Fruit fly (Drosophila melanogaster) whole organism, prepupa: ENCODE data around the gene TfIIFalpha.

ENCODE experiments used
- Blimp-1 ChIP-seq: fragments of 200-800 bp; sonication (Bioruptor generic); optimal IDR thresholded peaks from 3 replicates; lab custom pipeline; 2017; ENCODE audit warnings: missing biosample characterization, missing genetic modification characterization, mild to moderate bottlenecking, moderate library complexity, missing genetic modification reagents
- CG10631 ChIP-seq: fragments of 200-800 bp; sonication (Bioruptor generic); optimal IDR thresholded peaks from 2 replicates; lab custom pipeline; 2016; ENCODE audit warnings: missing biosample characterization, missing genetic modification characterization
- CG10669 ChIP-seq: fragments of 200-800 bp; sonication (Bioruptor generic); optimal IDR thresholded peaks from 3 replicates; lab custom pipeline; 2018; ENCODE audit warnings: missing biosample characterization, mild to moderate bottlenecking, missing genetic modification characterization, moderate library complexity
- CG11294 ChIP-seq: fragments of 200-800 bp; sonication (Bioruptor generic); IDR thresholded peaks from 2 replicates; pipeline ENCODE4 v1.3.6; 2022; ENCODE audit warnings: missing biosample characterization, missing genetic modification characterization
- CG15336 ChIP-seq: fragments of 200-800 bp; sonication (Bioruptor generic); IDR thresholded peaks from 2 replicates; pipeline ENCODE4 v1.3.6; 2022; ENCODE audit warnings: missing biosample characterization, missing genetic modification characterization
- CG1621 ChIP-seq: fragments of 200-800 bp; sonication (Bioruptor generic); optimal IDR thresholded peaks from 3 replicates; lab custom pipeline; 2018; ENCODE audit warnings: missing biosample characterization, mild to moderate bottlenecking, missing genetic modification characterization
- CG16779 ChIP-seq: fragments of 200-800 bp; sonication (Bioruptor generic); optimal IDR thresholded peaks from 3 replicates; lab custom pipeline; 2017; ENCODE audit warnings: missing biosample characterization, mild to moderate bottlenecking, missing genetic modification characterization
- CG31627 ChIP-seq: fragments of 200-800 bp; sonication (Bioruptor generic); optimal IDR thresholded peaks from 3 replicates; lab custom pipeline; 2016; ENCODE audit warnings: missing biosample characterization, missing genetic modification characterization
- CG32006 ChIP-seq: fragments of 200-800 bp; sonication (Bioruptor generic); optimal IDR thresholded peaks from 3 replicates; lab custom pipeline; 2017; ENCODE audit warnings: missing biosample characterization, mild to moderate bottlenecking, missing genetic modification characterization
- CG34406 ChIP-seq: fragments of 200-800 bp; sonication (Bioruptor generic); optimal IDR thresholded peaks from 3 replicates; lab custom pipeline; 2016; ENCODE audit warnings: missing biosample characterization, missing genetic modification characterization
- CG6276 ChIP-seq: fragments of 200-800 bp; sonication (Bioruptor generic); optimal IDR thresholded peaks from 2 replicates; lab custom pipeline; 2017; ENCODE audit warnings: missing biosample characterization, mild to moderate bottlenecking, missing genetic modification characterization
- CG6792 ChIP-seq: fragments of 200-800 bp; sonication (Bioruptor generic); optimal IDR thresholded peaks from 3 replicates; lab custom pipeline; 2016; ENCODE audit warnings: missing biosample characterization, missing genetic modification characterization
- CG6808 ChIP-seq: fragments of 200-800 bp; sonication (Bioruptor generic); optimal IDR thresholded peaks from 3 replicates; lab custom pipeline; 2017; ENCODE audit warnings: missing biosample characterization, missing genetic modification characterization, mild to moderate bottlenecking, moderate library complexity, missing genetic modification reagents
- CG6854 ChIP-seq: fragments of 200-800 bp; sonication (Bioruptor generic); optimal IDR thresholded peaks from 2 replicates; lab custom pipeline; 2017; ENCODE audit warnings: missing biosample characterization, mild to moderate bottlenecking, missing genetic modification characterization
- CG8119 ChIP-seq: fragments of 200-800 bp; sonication (Bioruptor generic); IDR thresholded peaks from 3 replicates; pipeline ENCODE4 v1.3.6; 2022; ENCODE audit warnings: missing biosample characterization, missing genetic modification characterization
- CG8632 ChIP-seq: fragments of 200-800 bp; sonication (Bioruptor generic); optimal IDR thresholded peaks from 3 replicates; lab custom pipeline; 2016; ENCODE audit warnings: missing biosample characterization, missing genetic modification characterization
- CG9139 ChIP-seq: fragments of 200-800 bp; sonication (Bioruptor generic); optimal IDR thresholded peaks from 3 replicates; lab custom pipeline; 2017; ENCODE audit warnings: missing biosample characterization, mild to moderate bottlenecking, missing genetic modification characterization
- Eip78C ChIP-seq: fragments of 200-800 bp; sonication (Bioruptor generic); peaks from one replicate; lab custom pipeline; 2016; ENCODE audit warnings: missing biosample characterization, missing genetic modification characterization
- Ets21C ChIP-seq: fragments of 200-800 bp; sonication (Bioruptor generic); optimal IDR thresholded peaks from 3 replicates; lab custom pipeline; 2016; ENCODE audit warnings: missing biosample characterization, missing genetic modification characterization
- Ets96B ChIP-seq: fragments of 200-800 bp; optimal IDR thresholded peaks from 2 replicates; lab custom pipeline; 2019; ENCODE audit warnings: missing biosample characterization, mild to moderate bottlenecking, missing genetic modification characterization, moderate library complexity
- Hr38 ChIP-seq: sonication (Bioruptor generic); optimal IDR thresholded peaks from 2 replicates; lab custom pipeline; 2016; ENCODE audit warnings: missing biosample characterization, missing genetic modification characterization
- Hr39 ChIP-seq: fragments of 200-800 bp; sonication (Bioruptor generic); optimal IDR thresholded peaks from 2 replicates; lab custom pipeline; 2016; ENCODE audit warnings: missing biosample characterization, missing genetic modification characterization
- Lpt ChIP-seq: fragments of 200-800 bp; sonication (Bioruptor generic); optimal IDR thresholded peaks from 3 replicates; lab custom pipeline; 2016; ENCODE audit warnings: missing biosample characterization, missing genetic modification characterization
- Smox ChIP-seq: fragments of 200-800 bp; sonication (Bioruptor generic); optimal IDR thresholded peaks from 3 replicates; lab custom pipeline; 2016; ENCODE audit warnings: missing biosample characterization, missing genetic modification characterization
- Sox102F ChIP-seq: fragments of 200-800 bp; sonication (Bioruptor generic); optimal IDR thresholded peaks from 2 replicates; lab custom pipeline; 2016; ENCODE audit warnings: missing biosample characterization, mild to moderate bottlenecking, missing genetic modification characterization
- Sox14 ChIP-seq: fragments of 200-800 bp; sonication (Bioruptor generic); optimal IDR thresholded peaks from 3 replicates; lab custom pipeline; 2016; ENCODE audit warnings: missing biosample characterization, missing genetic modification characterization
- Sox15 ChIP-seq: fragments of 200-800 bp; sonication (Bioruptor generic); optimal IDR thresholded peaks from 3 replicates; lab custom pipeline; 2016; ENCODE audit warnings: missing biosample characterization, missing genetic modification characterization
- achi ChIP-seq: fragments of 200-800 bp; sonication (Bioruptor generic); optimal IDR thresholded peaks from 3 replicates; lab custom pipeline; 2016; ENCODE audit warnings: missing biosample characterization, missing genetic modification characterization
- acj6 ChIP-seq: fragments of 200-800 bp; sonication (Bioruptor generic); optimal IDR thresholded peaks from 3 replicates; lab custom pipeline; 2016; ENCODE audit warnings: missing biosample characterization, missing genetic modification characterization
- cyc ChIP-seq: fragments of 200-800 bp; sonication (Bioruptor generic); optimal IDR thresholded peaks from 3 replicates; lab custom pipeline; 2016; ENCODE audit warnings: missing biosample characterization, missing genetic modification characterization
- dac ChIP-seq: fragments of 200-800 bp; sonication (Bioruptor generic); optimal IDR thresholded peaks from 2 replicates; lab custom pipeline; 2017; ENCODE audit warnings: missing biosample characterization, mild to moderate bottlenecking, missing genetic modification characterization
- dsx ChIP-seq: fragments of 200-800 bp; optimal IDR thresholded peaks from 3 replicates; lab custom pipeline; 2019; ENCODE audit warnings: missing biosample characterization, mild to moderate bottlenecking, missing genetic modification characterization, moderate library complexity; ENCODE audit not compliant: poor library complexity, severe bottlenecking
- eg ChIP-seq: fragments of 200-800 bp; sonication (Bioruptor generic); IDR thresholded peaks from 3 replicates; pipeline ENCODE4 v1.3.6; 2022; ENCODE audit warnings: missing biosample characterization, missing genetic modification characterization
- esn ChIP-seq: fragments of 200-800 bp; sonication (Bioruptor generic); optimal IDR thresholded peaks from 2 replicates; lab custom pipeline; 2016; ENCODE audit warnings: missing biosample characterization, mild to moderate bottlenecking, missing genetic modification characterization, moderate library complexity
- fd59A ChIP-seq: fragments of 200-800 bp; sonication (Bioruptor generic); optimal IDR thresholded peaks from 2 replicates; lab custom pipeline; 2017; ENCODE audit warnings: missing biosample characterization, mild to moderate bottlenecking, missing genetic modification characterization, missing genetic modification reagents
- fd85E ChIP-seq: fragments of 200-800 bp; sonication (Bioruptor generic); optimal IDR thresholded peaks from 3 replicates; lab custom pipeline; 2016; ENCODE audit warnings: missing biosample characterization, missing genetic modification characterization
- fkh ChIP-seq: fragments of 200-800 bp; sonication (Bioruptor generic); optimal IDR thresholded peaks from 3 replicates; lab custom pipeline; 2017; ENCODE audit warnings: missing biosample characterization, mild to moderate bottlenecking, missing genetic modification characterization, moderate library complexity
- lz ChIP-seq: fragments of 200-800 bp; sonication (Bioruptor generic); optimal IDR thresholded peaks from 3 replicates; lab custom pipeline; 2016; ENCODE audit warnings: missing biosample characterization, missing genetic modification characterization
- net ChIP-seq: fragments of 200-800 bp; sonication (Bioruptor generic); optimal IDR thresholded peaks from 3 replicates; lab custom pipeline; 2016; ENCODE audit warnings: missing biosample characterization, missing genetic modification characterization
- pdm3 ChIP-seq: fragments of 200-800 bp; sonication (Bioruptor generic); optimal IDR thresholded peaks from 3 replicates; lab custom pipeline; 2016; ENCODE audit warnings: missing biosample characterization, missing genetic modification characterization
- spab ChIP-seq: fragments of 200-800 bp; sonication (Bioruptor generic); optimal IDR thresholded peaks from 2 replicates; lab custom pipeline; 2017; ENCODE audit warnings: missing biosample characterization, mild to moderate bottlenecking, missing genetic modification characterization, missing genetic modification reagents
- ss ChIP-seq, 2 experiments: fragments of 200-800 bp; sonication (Bioruptor generic); optimal IDR thresholded peaks; 2 replicates in 1 of 2; 3 replicates in 1 of 2; lab custom pipeline; 2017 to 2018; ENCODE audit warnings: mild to moderate bottlenecking in 2 of 2, missing biosample characterization in 2 of 2, missing genetic modification characterization in 2 of 2, moderate library complexity in 1 of 2
- svp ChIP-seq: fragments of 200-800 bp; sonication (Bioruptor generic); peaks from one replicate; lab custom pipeline; 2016; ENCODE audit warnings: missing biosample characterization, missing genetic modification characterization
- topi ChIP-seq: fragments of 200-800 bp; sonication (Bioruptor generic); optimal IDR thresholded peaks from 3 replicates; lab custom pipeline; 2016; ENCODE audit warnings: missing biosample characterization, missing genetic modification characterization
- vri ChIP-seq: fragments of 200-800 bp; sonication (Bioruptor generic); optimal IDR thresholded peaks from 3 replicates; lab custom pipeline; 2016; ENCODE audit warnings: missing biosample characterization, mild to moderate bottlenecking, missing genetic modification characterization

TfIIFalpha gene

DNA sequence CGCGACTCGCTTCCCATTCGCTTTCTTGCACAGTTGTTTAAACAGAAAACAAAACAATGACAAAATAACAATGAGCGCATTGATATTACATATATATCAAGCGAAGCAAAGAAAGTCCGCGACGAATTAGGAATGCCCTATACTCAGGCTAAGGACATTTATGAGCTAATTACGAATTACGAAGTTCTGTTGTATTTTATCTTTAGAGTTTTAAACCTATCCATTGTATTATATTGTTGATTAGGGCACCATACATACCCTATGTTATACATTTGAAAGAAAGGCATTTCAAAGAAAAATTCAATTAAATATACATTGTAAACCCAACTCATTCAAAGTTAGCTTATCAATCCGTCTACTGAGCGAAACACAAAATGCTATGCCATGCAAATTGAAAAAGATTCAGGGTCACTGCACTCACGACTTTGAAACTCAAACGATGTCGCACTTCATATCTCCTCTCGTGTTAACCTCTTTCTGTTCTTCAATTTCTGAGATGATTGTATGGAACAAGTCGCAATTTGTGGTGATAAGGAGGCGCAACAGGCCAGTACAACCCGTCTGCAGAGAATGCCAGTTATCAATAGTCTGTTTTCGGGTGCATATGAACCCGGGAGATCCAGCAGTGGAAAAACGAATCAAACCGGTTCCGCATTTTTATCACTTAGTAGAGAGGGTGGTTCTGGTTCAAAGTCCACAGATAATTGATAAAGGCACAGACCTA is 15.5 kb downstream of the TfIIFalpha start (continued):
- TF ChIP-seq CG31627 (GFP tag; lab: Kevin White, UChicago): peak; percentile 82
- TF ChIP-seq spab (GFP tag; lab: Kevin White, UChicago): peak; percentile 8
- TF ChIP-seq Hr38: no peak
- TF ChIP-seq CG8119 (GFP tag; lab: Robert Waterston, UW): 0 out of 3 replicates have a peak, but pooled peaks have one; percentile 10
- peak; percentile 92 for TF ChIP-seq vri
- TF ChIP-seq dac: no peak
- no peak for TF ChIP-seq CG16779
- TF ChIP-seq Sox15: peak; percentile 45
- peak; percentile 67 for TF ChIP-seq CG6792 (GFP tag; lab: Kevin White, UChicago)
- peak; percentile 24 for TF ChIP-seq fd59A (GFP tag; lab: Kevin White, UChicago)
- peak in 1 of 2 experiments; percentile 19 for TF ChIP-seq ss (GFP tag; optimal IDR thresholded peaks at IDR 0.05; lab: Kevin White, UChicago)
- peak; percentile 55 for TF ChIP-seq CG32006 (GFP tag; lab: Kevin White, UChicago)
- TF ChIP-seq CG10669 (GFP tag; lab: Kevin White, UChicago): peak; percentile 48
- peak; percentile 86 for TF ChIP-seq Sox14
- TF ChIP-seq Lpt (GFP tag; lab: Kevin White, UChicago): no peak
- TF ChIP-seq CG34406 (GFP tag; lab: Kevin White, UChicago): peak; percentile 67

DNA sequence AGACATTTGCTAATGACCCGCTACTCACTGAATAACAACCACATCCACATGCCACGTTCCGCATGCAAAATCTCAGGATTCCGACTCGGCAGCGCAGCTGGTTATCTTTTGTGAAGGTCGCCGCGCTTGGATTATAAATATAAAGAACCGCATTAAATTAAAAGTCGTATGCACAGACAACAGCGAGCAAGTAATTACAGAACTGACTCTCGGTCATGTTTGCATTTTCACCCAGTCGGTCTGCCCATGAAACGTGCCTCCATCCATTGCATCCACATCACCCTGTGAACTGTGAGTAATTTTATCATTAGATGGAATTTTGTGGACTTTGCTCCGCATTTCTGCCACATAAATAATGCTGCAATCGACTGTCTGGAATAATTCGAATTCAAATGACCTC is 16.3 kb downstream of the TfIIFalpha start:
- TF ChIP-seq svp (GFP tag; lab: Kevin White, UChicago): peak; percentile 91
- no peak for TF ChIP-seq ss (GFP tag; optimal IDR thresholded peaks at IDR 0.05; lab: Kevin White, UChicago)
- TF ChIP-seq lz: no peak
- TF ChIP-seq CG11294 (GFP tag; lab: Robert Waterston, UW): no peak
- TF ChIP-seq Hr39 (GFP tag; lab: Kevin White, UChicago): no peak
- no peak for TF ChIP-seq esn (GFP tag; lab: Kevin White, UChicago)
- no peak for TF ChIP-seq CG1621
- TF ChIP-seq CG6276 (GFP tag; lab: Kevin White, UChicago): no peak
- peak; percentile 22 for TF ChIP-seq Eip78C
- TF ChIP-seq, all 60 proteins: peak for 2

dm6 chr3R:6397611-6398092 is 17.4 kb downstream of the TfIIFalpha start:
- TF ChIP-seq achi (GFP tag; lab: Kevin White, UChicago) (peak; percentile 9), Sox102F (GFP tag; lab: Kevin White, UChicago) (peak; percentile 55), CG10631 (GFP tag; lab: Kevin White, UChicago) (peak; percentile 20), fkh (peak; percentile 69), CG9139 (GFP tag; lab: Kevin White, UChicago) (no peak), Ets96B (no peak), Ets21C (GFP tag; lab: Kevin White, UChicago) (peak; percentile 50), acj6 (peak; percentile 37), topi (GFP tag; lab: Kevin White, UChicago) (peak; percentile 60), dsx (peak; percentile 42), CG6276 (GFP tag; lab: Kevin White, UChicago) (peak; percentile 1), fd85E (peak; percentile 19), CG31627 (GFP tag; lab: Kevin White, UChicago) (peak; percentile 66), Blimp-1 (GFP tag; lab: Kevin White, UChicago) (peak; percentile 2), dac (no peak), Smox (peak; percentile 58), Sox15 (peak; percentile 10), CG6808 (GFP tag; lab: Kevin White, UChicago) (no peak), Lpt (GFP tag; lab: Kevin White, UChicago) (no peak), vri (peak; percentile 48), Hr39 (GFP tag; lab: Kevin White, UChicago) (peak; percentile 74), CG6854 (no peak), lz (peak; percentile 64), esn (GFP tag; lab: Kevin White, UChicago) (peak; percentile 72), net (GFP tag; lab: Kevin White, UChicago) (peak; percentile 27), pdm3 (GFP tag; lab: Kevin White, UChicago) (peak; percentile 39), ss (GFP tag; optimal IDR thresholded peaks at IDR 0.05; lab: Kevin White, UChicago) (peak in 1 of 2 experiments; percentile 9), CG15336 (GFP tag; lab: Robert Waterston, UW) (peak; percentile 48; the same call in 1 of the 2 replicates), eg (GFP tag; lab: Robert Waterston, UW) (no peak), CG10669 (GFP tag; lab: Kevin White, UChicago) (peak; percentile 32), CG8632 (GFP tag; lab: Kevin White, UChicago) (peak; percentile 23), cyc (peak; percentile 53), CG32006 (GFP tag; lab: Kevin White, UChicago) (peak; percentile 40)
